Worm (Caenorhabditis elegans) whole organism, midembryonic: ENCODE data around the gene C39B5.5.
A peak's percentile ranks its signal among the peaks of the same experiment; 100 is the strongest.

Source experiments
- T22C8.4 ChIP-seq: fragments of 200-800 bp; sonication (Bioruptor generic); IDR thresholded peaks from 2 replicates; pipeline ENCODE4 v1.3.6; 2022; ENCODE audit warnings: missing genetic modification characterization, missing compliant biosample characterization
- cog-1 ChIP-seq: sonication (generic microtip); optimal IDR thresholded peaks from 2 replicates; lab custom pipeline; 2016; ENCODE audit warnings: missing genetic modification characterization, missing compliant biosample characterization
- flt-1 ChIP-seq: fragments of 200-800 bp; sonication (Bioruptor generic); IDR thresholded peaks from 2 replicates; pipeline ENCODE4 v1.3.6; 2022; ENCODE audit warnings: missing genetic modification characterization, missing compliant biosample characterization
- klf-2 ChIP-seq: fragments of 200-800 bp; sonication (Bioruptor generic); conservative IDR thresholded peaks from 2 replicates; pipeline ENCODE4 v1.3.6; 2022; ENCODE audit warnings: missing genetic modification reagents, missing genetic modification characterization, missing compliant biosample characterization
- med-1 ChIP-seq: sonication (generic microtip); optimal IDR thresholded peaks from 2 replicates; lab custom pipeline; 2017; ENCODE audit warnings: missing genetic modification characterization, mild to moderate bottlenecking, missing compliant biosample characterization, antibody characterized with exemption, missing genetic modification reagents; ENCODE audit not compliant: insufficient read depth
- ref-1 ChIP-seq: fragments of 200-800 bp; sonication (Bioruptor generic); conservative IDR thresholded peaks from 2 replicates; pipeline ENCODE4 v1.3.6; 2022; ENCODE audit warnings: missing genetic modification reagents, missing genetic modification characterization, missing compliant biosample characterization
- tab-1 ChIP-seq: fragments of 200-800 bp; sonication (Bioruptor generic); IDR thresholded peaks from 2 replicates; pipeline ENCODE4 v1.3.6; 2022; ENCODE audit warnings: missing genetic modification characterization, missing compliant biosample characterization
- ztf-23 ChIP-seq: fragments of 200-800 bp; sonication (Bioruptor generic); IDR thresholded peaks from 2 replicates; pipeline ENCODE4 v1.3.6; 2022; ENCODE audit warnings: missing genetic modification reagents, missing genetic modification characterization, missing compliant biosample characterization
- ztf-29 ChIP-seq: fragments of 200-800 bp; sonication (Bioruptor generic); IDR thresholded peaks from 2 replicates; pipeline ENCODE4 v1.3.6; 2022; ENCODE audit warnings: missing genetic modification reagents, missing genetic modification characterization, missing compliant biosample characterization

Gene C39B5.5

DNA sequence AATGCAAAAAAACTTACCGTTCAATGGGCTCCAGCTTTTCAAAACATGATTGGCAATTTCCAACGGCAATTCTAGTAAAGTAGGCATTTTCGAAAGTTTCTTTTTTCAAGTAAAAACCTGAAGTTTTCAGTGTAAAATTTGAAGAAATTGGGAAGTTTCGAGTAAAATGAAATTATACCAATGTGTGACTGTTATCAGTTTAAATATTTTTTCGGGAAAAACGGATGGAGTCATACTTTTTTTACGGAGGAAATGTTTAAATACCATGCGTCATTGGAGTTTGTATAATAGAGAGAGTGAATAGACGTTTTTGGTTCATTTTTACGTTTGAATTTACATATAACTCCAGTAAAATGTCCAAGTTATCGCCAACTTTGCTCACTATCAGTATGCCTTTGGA, 11.4 kb downstream of the C39B5.5 start, which contains the start of gene fbxa-12:
fbxa-12 (plus strand) TSS at position 301 of the 400 bp plus-strand sequence.
- TF ChIP-seq ref-1 (GFP tag; lab: Robert Waterston, UW) (no peak), klf-2 (GFP tag; lab: Robert Waterston, UW) (no peak), ztf-23 (no peak), flt-1 (GFP tag; lab: Robert Waterston, UW) (no peak), cog-1 (tag; lab: Kevin White, UChicago) (no peak), T22C8.4 (no peak), ztf-29 (no peak), med-1 (GFP tag; lab: Kevin White, UChicago) (no peak), tab-1 (GFP tag; lab: Robert Waterston, UW) (no peak)

DNA sequence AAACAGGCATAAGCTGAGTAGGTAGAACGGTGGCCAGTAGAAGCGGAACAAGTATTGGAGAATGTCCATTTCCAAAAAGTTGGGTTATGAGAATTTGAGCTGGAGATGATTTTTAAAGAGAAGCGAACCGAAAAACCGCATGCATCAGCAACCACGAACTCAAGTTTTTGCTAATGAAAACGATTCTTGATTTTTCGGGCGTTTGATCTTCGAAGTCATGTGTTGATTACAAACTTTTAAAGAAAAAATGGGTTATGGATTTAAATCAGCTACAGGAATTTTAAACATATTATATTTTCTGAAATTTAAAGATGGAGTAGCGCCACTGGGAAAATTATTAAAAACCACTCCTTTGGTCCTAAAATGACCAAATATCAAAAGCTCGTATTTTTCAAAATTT, 16.0 kb downstream of the C39B5.5 start, which contains the start of gene srd-65:
srd-65 (minus strand) TSS at position 101 of the 400 bp plus-strand sequence.
- TF ChIP-seq ztf-23 (no peak), med-1 (GFP tag; lab: Kevin White, UChicago) (no peak), ztf-29 (no peak), klf-2 (GFP tag; lab: Robert Waterston, UW) (no peak), tab-1 (GFP tag; lab: Robert Waterston, UW) (no peak), ref-1 (GFP tag; lab: Robert Waterston, UW) (no peak), flt-1 (GFP tag; lab: Robert Waterston, UW) (no peak), cog-1 (tag; lab: Kevin White, UChicago) (no peak), T22C8.4 (no peak)

DNA sequence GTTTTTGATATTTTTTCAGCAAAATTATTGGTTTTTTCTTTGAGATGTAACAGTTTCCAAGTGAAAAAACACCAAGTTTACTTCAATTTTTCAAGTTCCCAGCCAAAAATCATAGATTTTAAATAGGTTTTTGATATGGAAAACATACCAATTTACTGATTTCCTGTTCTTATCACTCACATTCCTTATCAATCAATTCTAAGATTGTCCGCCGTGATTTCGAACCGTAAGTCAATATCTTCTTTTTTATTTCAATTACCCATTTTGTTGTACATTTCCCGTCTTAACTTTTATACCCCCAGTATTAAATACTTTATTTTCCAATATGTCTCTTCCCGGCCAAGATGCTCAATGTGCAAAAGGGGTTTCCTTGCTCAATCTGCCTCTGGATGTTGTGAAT, 16.5 kb downstream of the C39B5.5 start, which contains the start of gene fbxa-38:
fbxa-38 (plus strand) TSS at position 195 of the 400 bp plus-strand sequence.
- TF ChIP-seq ref-1 (GFP tag; lab: Robert Waterston, UW) = no peak

DNA sequence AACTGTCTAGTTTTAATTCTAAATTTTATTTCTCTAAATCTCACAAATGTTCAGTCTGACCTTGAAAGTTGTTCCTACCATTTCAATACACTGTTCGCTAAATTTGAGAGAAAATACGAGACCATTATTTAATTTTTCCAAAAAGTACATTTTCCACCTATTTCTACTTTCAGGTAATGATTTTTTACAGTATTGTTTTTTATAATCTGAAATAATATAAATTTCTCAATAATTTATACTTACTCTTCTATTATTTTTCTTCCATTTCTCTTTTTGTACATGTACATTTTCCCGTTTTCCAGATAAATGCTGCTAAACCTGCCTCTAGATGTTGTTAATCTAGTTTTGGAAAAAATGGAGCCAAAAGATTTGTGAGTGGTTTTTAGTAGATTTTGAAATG, 19.4 kb downstream of the C39B5.5 start, which contains the start of gene fbxa-62:
fbxa-62 (plus strand) TSS at position 301 of the 400 bp plus-strand sequence.
- TF ChIP-seq ztf-29 (no peak), ztf-23 (no peak), flt-1 (GFP tag; lab: Robert Waterston, UW) (no peak), tab-1 (GFP tag; lab: Robert Waterston, UW) (no peak), ref-1 (GFP tag; lab: Robert Waterston, UW) (no peak), klf-2 (GFP tag; lab: Robert Waterston, UW) (no peak), med-1 (GFP tag; lab: Kevin White, UChicago) (no peak), T22C8.4 (no peak), cog-1 (tag; lab: Kevin White, UChicago) (no peak)

DNA sequence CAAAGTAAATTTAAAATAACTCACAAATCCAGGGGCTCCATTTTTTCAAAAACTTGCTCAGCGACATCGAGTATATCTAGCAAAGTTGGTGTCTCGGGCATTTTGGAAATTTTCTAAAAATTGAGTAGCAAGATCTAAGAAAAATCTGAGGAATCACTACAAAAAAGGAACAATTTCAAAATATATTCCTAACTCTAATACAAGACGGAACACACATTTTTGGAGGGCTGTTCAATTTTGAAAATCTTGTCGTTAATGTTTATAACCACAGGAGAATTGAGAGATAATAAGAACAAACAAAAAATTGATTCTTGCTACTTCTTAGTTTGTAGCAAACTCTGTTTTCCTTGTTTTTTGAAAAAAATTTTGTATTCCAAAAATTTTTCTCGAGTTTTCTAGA, 24.4 kb downstream of the C39B5.5 start, which contains the start of gene fbxa-47:
fbxa-47 (minus strand) TSS at position 101 of the 400 bp plus-strand sequence.
- no peak for TF ChIP-seq ref-1 (GFP tag; lab: Robert Waterston, UW)
- no peak for TF ChIP-seq klf-2 (GFP tag; lab: Robert Waterston, UW)
- no peak for TF ChIP-seq tab-1 (GFP tag; lab: Robert Waterston, UW)
- TF ChIP-seq cog-1 (tag; lab: Kevin White, UChicago) = no peak
- TF ChIP-seq med-1 (GFP tag; lab: Kevin White, UChicago) = no peak
- no peak for TF ChIP-seq T22C8.4
- no peak for TF ChIP-seq flt-1 (GFP tag; lab: Robert Waterston, UW)
- TF ChIP-seq ztf-23 = no peak
- TF ChIP-seq ztf-29 = no peak

DNA sequence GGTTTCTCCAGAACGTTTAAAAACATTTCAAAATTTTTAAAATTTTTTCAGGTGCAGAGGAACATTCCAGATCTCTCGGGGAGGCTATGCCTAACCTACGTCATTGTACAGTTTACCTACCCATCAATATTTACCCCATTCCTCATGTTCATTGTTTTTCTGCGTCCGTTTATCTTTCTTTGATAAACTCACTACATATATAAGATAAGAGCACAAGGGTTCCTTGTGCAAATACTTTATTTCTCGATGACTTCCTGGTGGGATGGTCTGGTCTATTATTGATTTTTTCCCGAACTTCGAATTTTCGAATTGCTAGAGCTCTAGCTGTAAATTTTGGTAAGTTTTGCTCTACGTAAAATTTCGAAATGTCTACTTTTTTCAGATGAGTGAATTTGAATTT, 25.4 kb downstream of the C39B5.5 start:
- TF ChIP-seq flt-1 (GFP tag; lab: Robert Waterston, UW) (no peak), ref-1 (GFP tag; lab: Robert Waterston, UW) (no peak), T22C8.4 (no peak), ztf-29 (no peak)

DNA sequence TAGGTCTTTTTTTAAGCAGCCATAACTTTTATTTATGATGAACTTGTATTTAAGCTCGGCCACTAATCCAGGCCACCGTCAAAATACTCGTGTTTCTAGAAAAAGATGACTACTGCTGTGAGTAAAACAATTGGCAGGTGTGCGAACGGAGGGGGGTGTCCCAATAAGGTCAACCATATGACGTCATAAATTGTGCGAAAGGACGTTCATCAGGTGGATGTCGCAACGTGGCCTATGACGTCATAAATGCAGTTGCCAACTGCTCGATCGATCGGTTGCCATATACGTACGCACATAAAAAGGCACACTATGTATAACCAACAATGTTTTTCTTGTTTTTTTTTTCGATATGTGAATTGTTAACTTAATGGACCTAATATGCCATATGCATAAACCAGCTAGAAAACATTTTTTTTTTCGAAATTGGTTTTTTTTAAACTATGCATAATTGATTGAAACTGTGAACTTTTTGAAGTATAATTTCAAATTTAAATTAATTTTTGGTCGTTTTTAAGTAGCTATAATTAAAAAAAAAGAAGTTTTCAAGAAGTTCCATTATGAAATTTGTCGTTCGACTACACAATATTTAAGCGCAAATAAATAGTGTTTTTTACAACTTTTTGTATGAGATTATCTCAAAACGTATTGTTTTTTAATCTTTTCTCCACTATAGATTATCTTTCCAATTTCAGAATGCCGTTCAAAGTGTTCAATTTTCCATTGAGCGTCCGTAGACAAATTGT, 26.4 kb downstream of the C39B5.5 start, which contains the start of gene C39B5.2:
C39B5.2 (plus strand) TSS at position 693 of the 743 bp plus-strand sequence.
- TF ChIP-seq flt-1 (GFP tag; lab: Robert Waterston, UW) (peak; percentile 52; the same call in 1 of the 2 replicates), tab-1 (GFP tag; lab: Robert Waterston, UW) (no peak)

DNA sequence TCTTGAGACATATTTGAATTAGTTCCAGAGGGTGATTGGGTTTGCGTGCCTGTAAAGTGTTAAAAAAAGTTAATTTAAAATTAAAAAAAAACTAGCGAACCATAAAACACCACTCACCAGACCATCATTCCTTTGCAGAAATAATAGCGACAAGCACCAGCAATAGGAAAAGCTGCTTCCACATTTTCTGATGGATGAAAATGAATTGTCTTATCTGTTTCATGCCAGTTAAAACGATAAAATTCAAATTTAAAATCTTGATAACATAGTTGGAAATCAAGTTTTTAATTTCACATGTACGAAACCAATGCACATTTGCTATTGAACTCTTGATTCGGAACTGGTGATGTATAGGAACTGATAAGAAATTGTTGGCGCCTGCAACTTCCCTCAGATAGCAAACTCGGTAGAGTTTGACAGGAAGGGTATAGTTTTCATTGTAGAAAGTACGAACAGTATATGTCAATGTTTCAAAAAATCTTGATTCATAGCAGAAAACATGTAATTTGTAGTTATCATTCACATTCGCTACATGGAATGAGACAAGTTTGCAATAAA, 31.7 kb downstream of the C39B5.5 start, which contains the start of gene C39B5.10:
C39B5.10 (minus strand) TSS at position 51 of the 558 bp plus-strand sequence.
- TF ChIP-seq ref-1 (GFP tag; lab: Robert Waterston, UW) = no peak

DNA sequence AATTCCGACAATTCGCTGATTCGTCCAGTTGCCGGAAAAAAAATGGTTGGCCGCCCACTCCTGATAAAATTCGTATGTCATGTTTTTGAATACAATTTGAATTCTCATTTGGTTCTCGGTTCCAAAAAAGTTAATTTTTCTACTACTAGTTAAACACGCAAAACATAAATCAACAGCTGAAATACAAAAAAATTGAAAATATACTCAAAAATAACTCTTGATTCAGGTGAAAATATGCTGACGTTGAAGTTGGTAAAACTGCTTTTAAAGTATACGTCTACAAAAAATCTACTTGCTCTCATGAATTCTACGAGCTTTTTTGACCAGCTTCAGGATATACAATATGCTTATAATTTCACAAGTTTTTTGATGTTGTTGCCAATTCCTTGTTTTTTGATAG, 32.5 kb downstream of the C39B5.5 start, which contains the start of gene srz-56:
srz-56 (plus strand) TSS at position 301 of the 400 bp plus-strand sequence.
- TF ChIP-seq ref-1 (GFP tag; lab: Robert Waterston, UW) = no peak

DNA sequence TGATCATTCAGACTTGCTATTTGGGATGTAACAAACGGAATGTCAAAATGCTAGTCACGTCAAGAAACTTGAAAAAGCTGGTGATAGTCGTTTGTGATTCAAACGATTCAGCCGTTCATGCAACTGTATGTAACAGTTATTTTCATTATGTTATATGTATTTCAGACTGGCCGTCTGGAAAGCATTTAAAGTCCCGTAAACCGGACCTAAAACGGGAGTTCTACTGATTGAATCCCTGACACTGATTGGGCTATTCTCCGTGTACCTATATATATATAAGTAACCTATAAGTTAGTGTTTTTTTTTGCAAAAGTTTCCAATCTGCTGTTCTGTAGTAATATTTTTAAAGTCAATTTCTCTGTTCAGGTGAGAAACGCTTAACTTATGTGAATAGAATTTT, 35.7 kb downstream of the C39B5.5 start:
- TF ChIP-seq klf-2 (GFP tag; lab: Robert Waterston, UW) (no peak), med-1 (GFP tag; lab: Kevin White, UChicago) (no peak), flt-1 (GFP tag; lab: Robert Waterston, UW) (no peak), ztf-23 (no peak), cog-1 (tag; lab: Kevin White, UChicago) (no peak)
